Fruit fly (Drosophila melanogaster): ENCODE results near the gene gzl.

gzl gene

DNA sequence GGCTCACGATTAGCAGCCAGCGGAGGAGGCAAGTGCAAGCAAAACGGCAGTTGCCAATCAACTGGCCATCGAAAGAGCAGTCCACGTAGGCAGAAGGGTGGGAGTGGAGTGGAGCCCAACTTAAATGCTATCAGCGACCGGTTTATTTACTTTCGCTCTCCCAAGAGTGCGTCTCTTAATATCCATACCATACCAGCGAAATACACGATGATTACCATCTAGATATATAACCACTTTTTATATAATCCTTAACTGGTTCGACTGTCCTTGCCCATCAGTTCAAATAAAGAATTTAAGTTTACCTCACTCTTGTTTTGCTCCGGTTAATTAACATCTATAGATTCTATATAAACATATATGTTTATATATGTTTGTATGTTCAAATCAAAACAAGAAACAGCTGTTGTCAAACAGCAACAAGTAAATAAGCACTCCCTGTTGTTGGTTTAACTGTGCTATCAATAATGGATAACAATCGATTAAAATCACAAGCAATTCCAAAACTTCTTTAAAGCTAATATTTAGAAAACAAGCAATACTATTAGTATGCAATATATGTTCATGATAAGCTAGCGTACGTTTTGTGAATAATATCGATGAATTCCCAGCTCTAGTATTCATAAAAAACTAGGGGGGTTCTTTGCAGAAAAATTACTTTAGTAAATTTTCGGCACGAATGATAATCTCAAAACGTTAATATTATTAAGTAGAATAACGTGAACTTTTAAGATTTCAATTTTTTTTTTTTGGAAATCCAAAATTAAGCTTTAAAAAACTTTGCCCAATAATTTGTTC, 9.0 kb upstream of the gzl start (continued):
- TF ChIP-seq Bdp1 (GFP tag; optimal IDR thresholded peaks at IDR 0.05), result peak; percentile 1
- no peak for TF ChIP-seq run (tag; optimal IDR thresholded peaks at IDR 0.05)
- TF ChIP-seq D19B (GFP tag; optimal IDR thresholded peaks at IDR 0.05), result no peak
- no peak for TF ChIP-seq yki (optimal IDR thresholded peaks at IDR 0.05)
- peak in 1 of 2 experiments; percentile 40 for TF ChIP-seq bsh (GFP tag; optimal IDR thresholded peaks at IDR 0.05)
- TF ChIP-seq slbo (GFP tag; IDR thresholded peaks at IDR 0.05), result peak; percentile 48; the same call in 1 of the 2 replicates
- TF ChIP-seq CG9609 (GFP tag; optimal IDR thresholded peaks at IDR 0.05), result no peak
- peak; percentile 46 for TF ChIP-seq CG18764 (GFP tag; optimal IDR thresholded peaks at IDR 0.05)
- peak; percentile 35 for TF ChIP-seq CG13775 (GFP tag; optimal IDR thresholded peaks at IDR 0.05)
- no peak for TF ChIP-seq Lim3 (GFP tag; IDR thresholded peaks at IDR 0.05)
- peak; percentile 37; the same call in 1 of the 2 replicates for TF ChIP-seq gsb (GFP tag; IDR thresholded peaks at IDR 0.05)
- TF ChIP-seq dan (GFP tag; IDR thresholded peaks at IDR 0.05), result no peak
- TF ChIP-seq mam (GFP tag; optimal IDR thresholded peaks at IDR 0.05), result peak; percentile 41
- no peak for TF ChIP-seq CG17328 (GFP tag; IDR thresholded peaks at IDR 0.05)
- no peak for TF ChIP-seq CG30431 (GFP tag; optimal IDR thresholded peaks at IDR 0.05)
- TF ChIP-seq jigr1 (GFP tag; IDR thresholded peaks at IDR 0.05), result no peak
- peak; percentile 48 for TF ChIP-seq CG30403 (GFP tag; optimal IDR thresholded peaks at IDR 0.05)
- no peak for TF ChIP-seq bowl (GFP tag; IDR thresholded peaks at IDR 0.05)
- TF ChIP-seq gcm (GFP tag; optimal IDR thresholded peaks at IDR 0.05), result peak; percentile 22
- peak; percentile 59 for TF ChIP-seq CG2120 (GFP tag; optimal IDR thresholded peaks at IDR 0.05)
- TF ChIP-seq Hmx (GFP tag; optimal IDR thresholded peaks at IDR 0.05), result peak; percentile 48
- TF ChIP-seq Atf3 (GFP tag; optimal IDR thresholded peaks at IDR 0.05), result no peak
- peak; percentile 20 for TF ChIP-seq pzg (GFP tag; optimal IDR thresholded peaks at IDR 0.05)
- TF ChIP-seq jumu (GFP tag; optimal IDR thresholded peaks at IDR 0.05), result no peak
- peak; percentile 74 for TF ChIP-seq CG4854 (GFP tag; optimal IDR thresholded peaks at IDR 0.05)
- TF ChIP-seq h (optimal IDR thresholded peaks at IDR 0.05), result no peak
- peak; percentile 10 for TF ChIP-seq Oli (tag; optimal IDR thresholded peaks at IDR 0.05)
- peak; percentile 24 for TF ChIP-seq Bteb2 (GFP tag; optimal IDR thresholded peaks at IDR 0.05)
- TF ChIP-seq sens (GFP tag), result peak; percentile 90
- TF ChIP-seq NC2α (GFP tag; optimal IDR thresholded peaks at IDR 0.05), result no peak
- TF ChIP-seq gcm2 (GFP tag; optimal IDR thresholded peaks at IDR 0.05), result peak; percentile 21
- TF ChIP-seq Usf (GFP tag; optimal IDR thresholded peaks at IDR 0.05), result no peak
- no peak for TF ChIP-seq TFAM (GFP tag; optimal IDR thresholded peaks at IDR 0.05)
- TF ChIP-seq CG17385 (GFP tag; optimal IDR thresholded peaks at IDR 0.05), result peak; percentile 44
- TF ChIP-seq Hr78 (GFP tag; optimal IDR thresholded peaks at IDR 0.05), result no peak
- TF ChIP-seq Eip74EF (GFP tag; optimal IDR thresholded peaks at IDR 0.05), result peak in 1 of 2 experiments; percentile 35
- no peak for TF ChIP-seq prd (optimal IDR thresholded peaks at IDR 0.05)
- peak; percentile 24; the same call in 1 of the 3 replicates for TF ChIP-seq prd (GFP tag; IDR thresholded peaks at IDR 0.05)
- no peak for TF ChIP-seq Oaz (GFP tag; IDR thresholded peaks at IDR 0.05)
- TF ChIP-seq hb (GFP tag; IDR thresholded peaks at IDR 0.05; ENCODE audit: partially characterized antibody), result no peak
- TF ChIP-seq lmd (GFP tag; IDR thresholded peaks at IDR 0.05), result no peak
- TF ChIP-seq cad (GFP tag; optimal IDR thresholded peaks at IDR 0.05), result no peak
- peak; percentile 13 for TF ChIP-seq eyg (GFP tag; optimal IDR thresholded peaks at IDR 0.05)
- TF ChIP-seq CG4360 (GFP tag; IDR thresholded peaks at IDR 0.05), result no peak
- no peak; the same call in 1 of the 2 replicates for TF ChIP-seq ranshi (GFP tag; IDR thresholded peaks at IDR 0.05)
- no peak for TF ChIP-seq croc (GFP tag; conservative IDR thresholded peaks at IDR 0.05)
- TF ChIP-seq CG10267 (tag; optimal IDR thresholded peaks at IDR 0.05), result peak; percentile 51
- no peak for TF ChIP-seq klu (GFP tag; IDR thresholded peaks at IDR 0.05)
- TF ChIP-seq usp (GFP tag; optimal IDR thresholded peaks at IDR 0.05), result no peak
- TF ChIP-seq HLH4C (GFP tag; IDR thresholded peaks at IDR 0.05; ENCODE audit: partially characterized antibody), result no peak
- TF ChIP-seq CG13424 (tag; optimal IDR thresholded peaks at IDR 0.05), result peak; percentile 42
